Worm (Caenorhabditis elegans) whole organism, L1 larva: ENCODE data around the gene sri-29.

Experiments
- C34B4.2 ChIP-seq: sonication (generic microtip); optimal IDR thresholded peaks from 2 replicates; lab custom pipeline; 2017; ENCODE audit warnings: mild to moderate bottlenecking, missing genetic modification characterization, missing compliant biosample characterization
- blmp-1 ChIP-seq: fragments of 150-350 bp; optimal IDR thresholded peaks from 2 replicates; lab custom pipeline; 2014; ENCODE audit warnings: missing biosample characterization, missing genetic modification characterization
- ceh-90 ChIP-seq: sonication (generic microtip); optimal IDR thresholded peaks from 2 replicates; lab custom pipeline; 2016; ENCODE audit warnings: missing genetic modification characterization, missing compliant biosample characterization
- lin-15B ChIP-seq: fragments of 150-350 bp; sonication (generic microtip); optimal IDR thresholded peaks from 3 replicates; lab custom pipeline; 2014; ENCODE audit warnings: missing biosample characterization, missing genetic modification characterization
- lsy-2 ChIP-seq, 2 experiments: fragments of 150-350 bp; optimal IDR thresholded peaks; 2 replicates each; lab custom pipeline; 2014; ENCODE audit warnings: missing biosample characterization in 2 of 2, missing genetic modification characterization in 2 of 2
- sup-37 ChIP-seq: fragments of 200-800 bp; sonication (Bioruptor generic); optimal IDR thresholded peaks from 2 replicates; lab custom pipeline; 2018; ENCODE audit warnings: mild to moderate bottlenecking, missing genetic modification characterization, missing compliant biosample characterization
- unc-30 ChIP-seq: sonication (generic microtip); optimal IDR thresholded peaks from 2 replicates; lab custom pipeline; 2017; ENCODE audit warnings: missing biosample characterization, missing genetic modification characterization
- ztf-4 ChIP-seq: fragments of 150-350 bp; optimal IDR thresholded peaks from 2 replicates; lab custom pipeline; 2014; ENCODE audit warnings: missing biosample characterization, missing genetic modification characterization

- TF ChIP-seq blmp-1 (tag; lab: Kevin White, UChicago) (no peak), lsy-2 (tag; optimal IDR thresholded peaks at IDR 0.05; lab: Kevin White, UChicago) (no peak), sup-37 (GFP tag; lab: Kevin White, UChicago) (no peak), C34B4.2 (tag; lab: Kevin White, UChicago) (no peak), lin-15B (tag; lab: Kevin White, UChicago) (no peak), ztf-4 (tag; lab: Kevin White, UChicago) (no peak), ceh-90 (tag; lab: Kevin White, UChicago) (no peak), unc-30 (tag; lab: Kevin White, UChicago) (no peak)
Measured at ce11 chrII:3054622-3055021, 10.5 kb downstream of the sri-29 start.
